Worm (Caenorhabditis elegans) whole organism, late embryonic: ENCODE results near the gene srd-25.

Experiments
- ceh-2 ChIP-seq: sonication (generic microtip); optimal IDR thresholded peaks from 2 replicates; lab custom pipeline; 2016; ENCODE audit warnings: missing genotype, missing genetic modification characterization, missing compliant biosample characterization
- che-1 ChIP-seq: sonication (generic microtip); optimal IDR thresholded peaks from 2 replicates; lab custom pipeline; 2016; ENCODE audit warnings: mild to moderate bottlenecking, missing genetic modification characterization, missing compliant biosample characterization
- fax-1 ChIP-seq: sonication (generic microtip); optimal IDR thresholded peaks from 2 replicates; lab custom pipeline; 2016; ENCODE audit warnings: missing genotype, missing genetic modification characterization, missing compliant biosample characterization
- fkh-10 ChIP-seq: fragments of 150-350 bp; optimal IDR thresholded peaks from 2 replicates; lab custom pipeline; 2014; ENCODE audit warnings: missing biosample characterization, missing genetic modification reagents, missing genetic modification characterization
- madf-2 ChIP-seq: sonication (generic microtip); optimal IDR thresholded peaks from 2 replicates; lab custom pipeline; 2017; ENCODE audit warnings: missing genetic modification characterization, missing compliant biosample characterization
- nfya-1 ChIP-seq: sonication (generic microtip); optimal IDR thresholded peaks from 2 replicates; lab custom pipeline; 2017; ENCODE audit warnings: missing genetic modification characterization, mild to moderate bottlenecking, missing compliant biosample characterization, antibody characterized with exemption, moderate library complexity
- nhr-11 ChIP-seq: fragments of 150-350 bp; optimal IDR thresholded peaks from 2 replicates; lab custom pipeline; 2014; ENCODE audit warnings: missing biosample characterization, missing genetic modification characterization
- pag-3 ChIP-seq: sonication (generic microtip); optimal IDR thresholded peaks from 2 replicates; lab custom pipeline; 2016; ENCODE audit warnings: missing compliant biosample characterization, missing genetic modification characterization, borderline replicate concordance
- pat-9 ChIP-seq: fragments of 200-800 bp; sonication (Bioruptor generic); optimal IDR thresholded peaks from 2 replicates; lab custom pipeline; 2018; ENCODE audit warnings: mild to moderate bottlenecking, missing genetic modification characterization, moderate library complexity, missing compliant biosample characterization
- sox-2 ChIP-seq: fragments of 200-800 bp; sonication (Bioruptor generic); IDR thresholded peaks from 2 replicates; pipeline ENCODE4 v1.3.6; 2022; ENCODE audit warnings: missing genetic modification reagents, missing genetic modification characterization, missing compliant biosample characterization
- unc-55 ChIP-seq: sonication (generic microtip); optimal IDR thresholded peaks from 2 replicates; lab custom pipeline; 2017; ENCODE audit warnings: missing biosample characterization, missing genetic modification reagents, missing genetic modification characterization

DNA sequence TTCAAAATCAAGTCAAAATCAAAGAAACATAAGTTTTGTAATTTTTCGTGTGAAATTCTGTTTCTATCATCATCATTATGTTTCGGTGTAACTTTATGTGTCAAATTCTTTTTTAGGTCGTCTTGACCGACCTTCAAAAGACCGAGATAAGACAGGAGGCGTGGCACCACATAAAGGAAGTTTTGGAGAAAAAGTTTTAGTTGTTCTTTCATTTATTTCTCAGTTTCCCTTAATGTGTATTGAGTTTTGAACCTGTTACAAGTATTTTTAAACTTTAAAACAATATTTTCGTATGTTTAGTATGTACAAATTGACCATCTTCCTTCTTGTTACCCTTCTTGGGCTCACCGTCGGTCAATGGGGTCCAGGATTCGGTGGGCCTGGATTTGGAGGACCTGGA is 7.2 kb upstream of the srd-25 start, which contains the start of gene grsp-4:
- TF ChIP-seq nfya-1 (tag; lab: Kevin White, UChicago): no peak
- no peak for TF ChIP-seq che-1 (tag; lab: Kevin White, UChicago)
- TF ChIP-seq unc-55 (GFP tag; lab: Kevin White, UChicago): no peak
- no peak for TF ChIP-seq madf-2 (tag; lab: Kevin White, UChicago)
- no peak for TF ChIP-seq ceh-2 (tag; lab: Kevin White, UChicago)
- TF ChIP-seq fkh-10 (GFP tag; lab: Kevin White, UChicago): no peak
- no peak for TF ChIP-seq nhr-11 (tag; lab: Kevin White, UChicago)
- no peak for TF ChIP-seq pat-9 (tag; lab: Kevin White, UChicago)
- no peak for TF ChIP-seq pag-3 (tag; lab: Kevin White, UChicago)
- no peak for TF ChIP-seq sox-2 (GFP tag; lab: Robert Waterston, UW)
- TF ChIP-seq fax-1 (tag; lab: Kevin White, UChicago): no peak
